Worm (Caenorhabditis elegans): ENCODE data around the gene C34C12.2.

DNA sequence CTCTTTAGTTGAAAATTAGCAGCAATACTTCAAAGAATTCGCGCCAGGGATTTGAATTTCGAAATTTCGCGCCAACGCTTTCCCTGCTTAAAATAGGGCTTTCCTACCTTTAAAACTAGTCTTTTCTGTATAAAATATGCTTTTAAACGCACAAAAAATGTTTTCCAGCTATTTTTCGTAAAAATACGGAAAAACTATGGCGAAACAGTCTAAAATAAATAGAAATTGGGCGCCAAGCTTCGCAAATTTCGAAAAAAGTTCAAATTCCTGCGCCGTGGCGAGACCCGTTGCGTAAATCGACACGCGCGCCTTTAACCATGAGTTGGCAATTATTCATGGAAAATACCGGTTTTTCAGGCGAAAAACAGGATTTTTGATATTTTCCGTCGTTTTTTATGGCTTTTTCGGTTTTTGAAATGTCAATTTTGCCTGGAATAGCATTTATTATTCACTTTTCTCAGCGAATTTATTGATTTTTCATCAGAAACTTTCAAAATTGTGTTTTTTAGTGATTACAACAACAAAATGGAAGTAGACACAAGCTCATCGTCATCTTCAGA, 49.2 kb upstream of the C34C12.2 start, which contains the start of the genes npp-9 and F59A2.5:
- TF ChIP-seq let-526 (GFP tag; IDR thresholded peaks at IDR 0.05) (no peak), hmg-20 (GFP tag; IDR thresholded peaks at IDR 0.05) (no peak), ama-1 (optimal IDR thresholded peaks at IDR 0.05) (no peak), ama-1 (GFP tag; optimal IDR thresholded peaks at IDR 0.05) (no peak)

Measured in whole organism, young adult.